Worm (Caenorhabditis elegans) whole organism, L2 larva: ENCODE results near the gene elt-4.

Experiments used
- C34F6.9 ChIP-seq: fragments of 150-350 bp; optimal IDR thresholded peaks from 2 replicates; lab custom pipeline; 2014; ENCODE audit warnings: missing biosample characterization, missing genetic modification characterization
- F13H6.1 ChIP-seq: sonication (generic microtip); optimal IDR thresholded peaks from 2 replicates; lab custom pipeline; 2016; ENCODE audit warnings: missing genetic modification characterization, missing compliant biosample characterization
- R02D3.7 ChIP-seq: fragments of 150-350 bp; optimal IDR thresholded peaks from 2 replicates; lab custom pipeline; 2014; ENCODE audit warnings: missing biosample characterization, missing genetic modification characterization
- Y55F3AM.14 ChIP-seq: fragments of 200-800 bp; sonication (Bioruptor generic); optimal IDR thresholded peaks from 2 replicates; lab custom pipeline; 2018; ENCODE audit warnings: mild to moderate bottlenecking, missing genetic modification characterization, missing compliant biosample characterization
- ZK546.5 ChIP-seq: sonication (generic microtip); optimal IDR thresholded peaks from 2 replicates; lab custom pipeline; 2017; ENCODE audit warnings: missing biosample characterization, missing genetic modification characterization
- alr-1 ChIP-seq: fragments of 150-350 bp; optimal IDR thresholded peaks from 2 replicates; lab custom pipeline; 2014; ENCODE audit warnings: missing biosample characterization, missing genetic modification characterization
- aly-2 ChIP-seq: fragments of 150-350 bp; optimal IDR thresholded peaks from 2 replicates; lab custom pipeline; 2014; ENCODE audit warnings: missing biosample characterization, missing genetic modification characterization
- ama-1 ChIP-seq: fragments of 150-350 bp; optimal IDR thresholded peaks from 2 replicates; lab custom pipeline; 2018; ENCODE audit warnings: inconsistent platforms
- blmp-1 ChIP-seq: sonication (generic microtip); optimal IDR thresholded peaks from 2 replicates; lab custom pipeline; 2017; ENCODE audit warnings: missing genetic modification characterization, mild to moderate bottlenecking, missing compliant biosample characterization, antibody characterized with exemption, moderate library complexity; ENCODE audit not compliant: insufficient read depth
- ceh-16 ChIP-seq: fragments of 150-350 bp; optimal IDR thresholded peaks from 2 replicates; lab custom pipeline; 2014; ENCODE audit warnings: missing biosample characterization, missing genetic modification characterization
- ceh-82 ChIP-seq: fragments of 150-350 bp; optimal IDR thresholded peaks from 2 replicates; lab custom pipeline; 2014; ENCODE audit warnings: missing biosample characterization, missing genetic modification characterization
- crh-2 ChIP-seq: sonication (generic microtip); optimal IDR thresholded peaks from 2 replicates; lab custom pipeline; 2017; ENCODE audit warnings: missing biosample characterization, missing genetic modification characterization
- egl-27 ChIP-seq: sonication (generic microtip); optimal IDR thresholded peaks from 3 replicates; lab custom pipeline; 2017; ENCODE audit warnings: missing biosample characterization, missing genetic modification reagents, missing genetic modification characterization
- elt-3 ChIP-seq: sonication (generic microtip); optimal IDR thresholded peaks from 2 replicates; lab custom pipeline; 2017; ENCODE audit warnings: missing biosample characterization, missing genetic modification characterization
- fos-1 ChIP-seq: fragments of 150-350 bp; optimal IDR thresholded peaks from 2 replicates; lab custom pipeline; 2014; ENCODE audit warnings: missing biosample characterization, missing genetic modification characterization
- lin-11 ChIP-seq: fragments of 150-350 bp; sonication (generic microtip); optimal IDR thresholded peaks from 2 replicates; lab custom pipeline; 2014; ENCODE audit warnings: missing biosample characterization, missing genetic modification characterization, inconsistent platforms, mixed read lengths
- lin-13 ChIP-seq: fragments of 150-350 bp; optimal IDR thresholded peaks from 2 replicates; lab custom pipeline; 2014; ENCODE audit warnings: missing biosample characterization, missing genetic modification reagents, missing genetic modification characterization
- lin-39 ChIP-seq: fragments of 150-350 bp; optimal IDR thresholded peaks from 2 replicates; lab custom pipeline; 2014; ENCODE audit warnings: missing biosample characterization, missing genetic modification reagents, missing genetic modification characterization
- lsy-2 ChIP-seq, 2 experiments: fragments of 150-350 bp in 1 of 2; sonication (generic microtip) in 1 of 2; optimal IDR thresholded peaks; 2 replicates each; lab custom pipeline; 2014 to 2017; ENCODE audit warnings: missing biosample characterization in 2 of 2, missing genetic modification characterization in 2 of 2
- mab-5 ChIP-seq: fragments of 150-350 bp; optimal IDR thresholded peaks from 2 replicates; lab custom pipeline; 2014; ENCODE audit warnings: missing biosample characterization, missing genetic modification characterization
- mbf-1 ChIP-seq: sonication (generic microtip); optimal IDR thresholded peaks from 2 replicates; lab custom pipeline; 2017; ENCODE audit warnings: missing biosample characterization, missing genetic modification characterization
- mdl-1 ChIP-seq, 2 experiments: fragments of 150-350 bp in 1 of 2; sonication (generic microtip) in 1 of 2; optimal IDR thresholded peaks; 2 replicates each; lab custom pipeline; 2017; ENCODE audit warnings: missing biosample characterization in 2 of 2, missing genetic modification characterization in 2 of 2
- nhr-10 ChIP-seq: sonication (generic microtip); optimal IDR thresholded peaks from 2 replicates; lab custom pipeline; 2017; ENCODE audit warnings: missing biosample characterization, missing genetic modification characterization
- nhr-11 ChIP-seq: fragments of 150-350 bp; optimal IDR thresholded peaks from 2 replicates; lab custom pipeline; 2014; ENCODE audit warnings: missing biosample characterization, missing genetic modification characterization
- nhr-12 ChIP-seq: fragments of 150-350 bp; optimal IDR thresholded peaks from 2 replicates; lab custom pipeline; 2014; ENCODE audit warnings: missing biosample characterization, missing genetic modification characterization
- nhr-129 ChIP-seq: fragments of 150-350 bp; optimal IDR thresholded peaks from 2 replicates; lab custom pipeline; 2014; ENCODE audit warnings: missing biosample characterization, missing genetic modification characterization
- nhr-21 ChIP-seq: fragments of 150-350 bp; optimal IDR thresholded peaks from 2 replicates; lab custom pipeline; 2014; ENCODE audit warnings: missing biosample characterization, missing genetic modification characterization
- nhr-23 ChIP-seq: fragments of 150-350 bp; optimal IDR thresholded peaks from 2 replicates; lab custom pipeline; 2014; ENCODE audit warnings: missing biosample characterization, missing genetic modification reagents, missing genetic modification characterization
- nhr-237 ChIP-seq: fragments of 150-350 bp; optimal IDR thresholded peaks from 2 replicates; lab custom pipeline; 2014; ENCODE audit warnings: missing biosample characterization, missing genetic modification characterization
- nhr-25 ChIP-seq: fragments of 150-350 bp; sonication (generic microtip); optimal IDR thresholded peaks from 3 replicates; lab custom pipeline; 2014; ENCODE audit warnings: missing biosample characterization, missing genetic modification characterization
- nhr-6 ChIP-seq: fragments of 150-350 bp; optimal IDR thresholded peaks from 2 replicates; lab custom pipeline; 2014; ENCODE audit warnings: missing biosample characterization, missing genetic modification characterization
- nhr-77 ChIP-seq: fragments of 150-350 bp; optimal IDR thresholded peaks from 2 replicates; lab custom pipeline; 2014; ENCODE audit warnings: missing biosample characterization, missing genetic modification characterization
- peb-1 ChIP-seq: fragments of 150-350 bp; optimal IDR thresholded peaks from 2 replicates; lab custom pipeline; 2014; ENCODE audit warnings: missing biosample characterization, missing genetic modification characterization
- sem-4 ChIP-seq: fragments of 150-350 bp; optimal IDR thresholded peaks from 2 replicates; lab custom pipeline; 2014; ENCODE audit warnings: missing biosample characterization, missing genetic modification reagents, missing genetic modification characterization
- skn-1 ChIP-seq: sonication (generic microtip); optimal IDR thresholded peaks from 2 replicates; lab custom pipeline; 2017; ENCODE audit warnings: missing biosample characterization, missing genetic modification characterization
- sma-3 ChIP-seq: sonication (generic microtip); optimal IDR thresholded peaks from 2 replicates; lab custom pipeline; 2016; ENCODE audit warnings: missing genetic modification reagents, missing genetic modification characterization, missing compliant biosample characterization
- sma-9 ChIP-seq, 2 experiments: fragments of 150-350 bp in 1 of 2; sonication (generic microtip) in 1 of 2; optimal IDR thresholded peaks; 2 replicates each; lab custom pipeline; 2014 to 2016; ENCODE audit warnings: missing genetic modification characterization in 2 of 2, mild to moderate bottlenecking in 1 of 2, missing biosample characterization in 1 of 2, missing compliant biosample characterization in 1 of 2, missing genetic modification reagents in 1 of 2, moderate library complexity in 1 of 2
- snpc-4 ChIP-seq: fragments of 150-350 bp; optimal IDR thresholded peaks from 2 replicates; lab custom pipeline; 2014; ENCODE audit warnings: missing biosample characterization, missing genetic modification characterization
- unc-55 ChIP-seq: fragments of 150-350 bp; sonication (generic microtip); optimal IDR thresholded peaks from 3 replicates; lab custom pipeline; 2014; ENCODE audit warnings: missing biosample characterization, missing genetic modification reagents, missing genetic modification characterization
- zag-1 ChIP-seq: fragments of 150-350 bp; optimal IDR thresholded peaks from 2 replicates; lab custom pipeline; 2014; ENCODE audit warnings: missing biosample characterization, missing genetic modification characterization
- ztf-1 ChIP-seq: fragments of 200-800 bp; sonication (Bioruptor generic); conservative IDR thresholded peaks from 2 replicates; pipeline ENCODE4 v1.3.6; 2022; ENCODE audit warnings: missing genetic modification characterization, missing compliant biosample characterization
- ztf-11 ChIP-seq: sonication (generic microtip); optimal IDR thresholded peaks from 2 replicates; lab custom pipeline; 2017; ENCODE audit warnings: missing biosample characterization, missing genetic modification characterization
- ztf-4 ChIP-seq: fragments of 150-350 bp; optimal IDR thresholded peaks from 2 replicates; lab custom pipeline; 2014; ENCODE audit warnings: missing biosample characterization, missing genetic modification characterization

The elt-4 gene

ce11 chrX:10462391-10462790, 12.9 kb upstream of the elt-4 start:
- TF ChIP-seq snpc-4 (tag; lab: Kevin White, UChicago) (no peak), nhr-77 (no peak), mab-5 (tag; lab: Kevin White, UChicago) (no peak), mbf-1 (tag; lab: Kevin White, UChicago) (no peak), ceh-82 (tag; lab: Kevin White, UChicago) (no peak), sem-4 (tag; lab: Kevin White, UChicago) (no peak), sma-3 (GFP tag; lab: Kevin White, UChicago) (no peak), nhr-10 (tag; lab: Kevin White, UChicago) (no peak), elt-3 (tag; lab: Kevin White, UChicago) (no peak), crh-2 (tag; lab: Kevin White, UChicago) (no peak), nhr-12 (tag; lab: Kevin White, UChicago) (no peak)

- TF ChIP-seq blmp-1 (no peak), lin-13 (GFP tag; lab: Kevin White, UChicago) (no peak), nhr-11 (no peak), nhr-77 (no peak), lin-39 (no peak), lin-11 (no peak), mbf-1 (tag; lab: Kevin White, UChicago) (no peak), R02D3.7 (no peak), ztf-1 (GFP tag; lab: Robert Waterston, UW) (no peak), sem-4 (tag; lab: Kevin White, UChicago) (no peak), mdl-1 (tag; optimal IDR thresholded peaks at IDR 0.05; lab: Kevin White, UChicago) (no peak), nhr-237 (tag; lab: Kevin White, UChicago) (no peak), sma-9 (GFP tag; optimal IDR thresholded peaks at IDR 0.05; lab: Kevin White, UChicago) (no peak), sma-9 (tag; optimal IDR thresholded peaks at IDR 0.05; lab: Kevin White, UChicago) (no peak), ztf-11 (tag; lab: Kevin White, UChicago) (no peak), nhr-21 (no peak)
Measured at ce11 chrX:10463542-10463941, 11.8 kb upstream of the elt-4 start, which contains the start of gene C39B10.1. Gene C39B10.1 (minus strand): TSS chrX:10463642.

- TF ChIP-seq ztf-11 (tag; lab: Kevin White, UChicago), result no peak
- no peak for TF ChIP-seq nhr-77
- TF ChIP-seq ZK546.5 (tag; lab: Kevin White, UChicago), result no peak
- no peak for TF ChIP-seq zag-1
- no peak for TF ChIP-seq lin-11
- no peak for TF ChIP-seq alr-1 (tag; lab: Kevin White, UChicago)
- TF ChIP-seq, all 48 proteins: peak for 0
Measured at ce11 chrX:10476573-10476972, 1.2 kb downstream of the elt-4 start, which contains the start of gene C39B10.7. Gene C39B10.7 (plus strand): TSS chrX:10476873.

- TF ChIP-seq aly-2 (tag; lab: Kevin White, UChicago) (no peak), mdl-1 (tag; optimal IDR thresholded peaks at IDR 0.05; lab: Kevin White, UChicago) (no peak), fos-1 (tag; lab: Kevin White, UChicago) (peak; percentile 93), R02D3.7 (no peak), ama-1 (lab: Kevin White, UChicago) (no peak), ZK546.5 (tag; lab: Kevin White, UChicago) (no peak), zag-1 (no peak), nhr-25 (tag; lab: Kevin White, UChicago) (no peak), nhr-10 (tag; lab: Kevin White, UChicago) (no peak), nhr-77 (no peak), ztf-4 (tag; lab: Kevin White, UChicago) (no peak), snpc-4 (tag; lab: Kevin White, UChicago) (no peak), unc-55 (no peak), nhr-6 (tag; lab: Kevin White, UChicago) (no peak), sma-9 (GFP tag; optimal IDR thresholded peaks at IDR 0.05; lab: Kevin White, UChicago) (peak; percentile 53), sma-9 (tag; optimal IDR thresholded peaks at IDR 0.05; lab: Kevin White, UChicago) (no peak), Y55F3AM.14 (GFP tag; lab: Kevin White, UChicago) (no peak), ceh-16 (tag; lab: Kevin White, UChicago) (no peak), nhr-237 (tag; lab: Kevin White, UChicago) (no peak), nhr-129 (tag; lab: Kevin White, UChicago) (no peak), sem-4 (tag; lab: Kevin White, UChicago) (no peak), skn-1 (tag; lab: Kevin White, UChicago) (peak; percentile 38), C34F6.9 (no peak), ceh-82 (tag; lab: Kevin White, UChicago) (no peak), sma-3 (GFP tag; lab: Kevin White, UChicago) (peak; percentile 1), elt-3 (tag; lab: Kevin White, UChicago) (no peak), mab-5 (tag; lab: Kevin White, UChicago) (no peak), F13H6.1 (tag; lab: Kevin White, UChicago) (peak; percentile 49), mbf-1 (tag; lab: Kevin White, UChicago) (no peak), nhr-12 (tag; lab: Kevin White, UChicago) (no peak), ztf-11 (tag; lab: Kevin White, UChicago) (no peak), egl-27 (tag; lab: Kevin White, UChicago) (no peak), alr-1 (tag; lab: Kevin White, UChicago) (no peak), lin-11 (no peak), nhr-23 (tag; lab: Kevin White, UChicago) (no peak), peb-1 (no peak), lsy-2 (tag; optimal IDR thresholded peaks at IDR 0.05; lab: Kevin White, UChicago) (peak in 1 of 2 experiments; percentile 4)
Measured at ce11 chrX:10477172-10477985, 2.1 kb downstream of the elt-4 start.
